Worm (Caenorhabditis elegans) whole organism, L4 larva: ENCODE measurements around the gene tbc-13.
A peak's percentile ranks its signal among the peaks of the same experiment; 100 is the strongest.

Experiments used
- D1046.2 ChIP-seq: fragments of 200-800 bp; sonication (Bioruptor generic); IDR thresholded peaks from 2 replicates; pipeline ENCODE4 v1.3.6; 2022; ENCODE audit warnings: missing genetic modification characterization, missing compliant biosample characterization
- F26F4.8 ChIP-seq: fragments of 200-800 bp; sonication (Bioruptor generic); conservative IDR thresholded peaks from 2 replicates; pipeline ENCODE4 v1.3.6; 2022; ENCODE audit warnings: missing genetic modification characterization, missing compliant biosample characterization
- R02D3.7 ChIP-seq: fragments of 150-350 bp; sonication (generic microtip); optimal IDR thresholded peaks from 3 replicates; lab custom pipeline; 2014; ENCODE audit warnings: missing biosample characterization, missing genetic modification characterization
- T20F7.1 ChIP-seq: fragments of 200-800 bp; sonication (Bioruptor generic); optimal IDR thresholded peaks from 2 replicates; lab custom pipeline; 2018; ENCODE audit warnings: mild to moderate bottlenecking, missing genetic modification characterization, missing compliant biosample characterization
- Y105C5A.15 ChIP-seq: fragments of 200-800 bp; sonication (Bioruptor generic); IDR thresholded peaks from 2 replicates; pipeline ENCODE4 v1.3.6; 2022; ENCODE audit warnings: missing genetic modification characterization, missing compliant biosample characterization
- aha-1 ChIP-seq: fragments of 150-350 bp; peaks from one replicate; lab custom pipeline; 2014; ENCODE audit warnings: missing biosample characterization, missing genetic modification characterization
- ama-1 ChIP-seq: fragments of 150-350 bp; optimal IDR thresholded peaks from 2 replicates; lab custom pipeline; 2014; ENCODE audit warnings: inconsistent platforms, mixed read lengths
- ceh-28 ChIP-seq: fragments of 150-350 bp; optimal IDR thresholded peaks from 2 replicates; lab custom pipeline; 2014; ENCODE audit warnings: missing biosample characterization, missing genetic modification reagents, missing genetic modification characterization
- ceh-32 ChIP-seq: sonication (generic microtip); optimal IDR thresholded peaks from 2 replicates; lab custom pipeline; 2016; ENCODE audit warnings: mild to moderate bottlenecking, missing genetic modification characterization, missing compliant biosample characterization; ENCODE audit not compliant: poor library complexity
- ceh-62 ChIP-seq: sonication (generic microtip); optimal IDR thresholded peaks from 2 replicates; lab custom pipeline; 2017; ENCODE audit warnings: missing biosample characterization, missing genetic modification characterization
- ces-1 ChIP-seq: fragments of 150-350 bp; sonication (generic microtip); optimal IDR thresholded peaks from 4 replicates; lab custom pipeline; 2014; ENCODE audit warnings: missing biosample characterization, missing genetic modification reagents, missing genetic modification characterization
- ctbp-1 ChIP-seq: fragments of 200-800 bp; sonication (Bioruptor generic); IDR thresholded peaks from 2 replicates; pipeline ENCODE4 v1.3.6; 2022; ENCODE audit warnings: missing genetic modification reagents, missing genetic modification characterization, missing compliant biosample characterization
- daf-12 ChIP-seq: fragments of 150-350 bp; optimal IDR thresholded peaks from 2 replicates; lab custom pipeline; 2014; ENCODE audit warnings: missing biosample characterization, missing genetic modification reagents, missing genetic modification characterization
- daf-16 ChIP-seq, 3 experiments: sonication (generic microtip); optimal IDR thresholded peaks; 2 replicates each; lab custom pipeline; 2016 to 2017; ENCODE audit warnings: missing genetic modification characterization in 3 of 3, missing genetic modification reagents in 3 of 3, mild to moderate bottlenecking in 2 of 3, missing compliant biosample characterization in 2 of 3, missing biosample characterization in 1 of 3, moderate library complexity in 1 of 3
- daf-8 ChIP-seq: fragments of 200-800 bp; sonication (Bioruptor generic); IDR thresholded peaks from 2 replicates; pipeline ENCODE4 v1.3.6; 2022; ENCODE audit warnings: missing genetic modification characterization, missing compliant biosample characterization
- dmd-9 ChIP-seq: fragments of 200-800 bp; sonication (Bioruptor generic); IDR thresholded peaks from 2 replicates; pipeline ENCODE4 v1.3.6; 2022; ENCODE audit warnings: missing genetic modification reagents, missing genetic modification characterization, missing compliant biosample characterization
- dpl-1 ChIP-seq: fragments of 150-350 bp; optimal IDR thresholded peaks from 2 replicates; lab custom pipeline; 2014; ENCODE audit warnings: missing biosample characterization, missing genetic modification reagents, missing genetic modification characterization
- hif-1 ChIP-seq, 2 experiments: sonication (generic microtip); optimal IDR thresholded peaks; 2 replicates each; lab custom pipeline; 2016 to 2017; ENCODE audit warnings: missing compliant biosample characterization in 2 of 2, missing genetic modification characterization in 2 of 2, missing genetic modification reagents in 2 of 2, missing genotype in 2 of 2, mild to moderate bottlenecking in 1 of 2
- hlh-11 ChIP-seq: fragments of 200-800 bp; sonication (Bioruptor generic); optimal IDR thresholded peaks from 2 replicates; lab custom pipeline; 2018; ENCODE audit warnings: mild to moderate bottlenecking, missing genetic modification characterization, missing compliant biosample characterization
- hlh-30 ChIP-seq: sonication (generic microtip); optimal IDR thresholded peaks from 2 replicates; lab custom pipeline; 2017; ENCODE audit warnings: antibody characterized with exemption, mild to moderate bottlenecking, missing genetic modification characterization, missing compliant biosample characterization; ENCODE audit not compliant: insufficient read depth
- hmg-1.1 ChIP-seq: fragments of 200-800 bp; sonication (Bioruptor generic); IDR thresholded peaks from 2 replicates; pipeline ENCODE4 v1.3.6; 2022; ENCODE audit warnings: missing genetic modification reagents, missing genetic modification characterization, missing compliant biosample characterization
- jun-1 ChIP-seq: fragments of 150-350 bp; optimal IDR thresholded peaks from 2 replicates; lab custom pipeline; 2014; ENCODE audit warnings: missing biosample characterization, missing genetic modification reagents, missing genetic modification characterization
- lim-7 ChIP-seq: fragments of 200-800 bp; sonication (Bioruptor generic); IDR thresholded peaks from 2 replicates; pipeline ENCODE4 v1.3.6; 2022; ENCODE audit warnings: missing genetic modification characterization, missing compliant biosample characterization
- lin-1 ChIP-seq: fragments of 200-800 bp; sonication (Bioruptor generic); IDR thresholded peaks from 2 replicates; pipeline ENCODE4 v1.3.6; 2022; ENCODE audit warnings: missing genetic modification reagents, missing genetic modification characterization, missing compliant biosample characterization
- lin-38 ChIP-seq: fragments of 200-800 bp; sonication (Bioruptor generic); IDR thresholded peaks from 2 replicates; pipeline ENCODE4 v1.3.6; 2022; ENCODE audit warnings: missing genetic modification reagents, missing genetic modification characterization, missing compliant biosample characterization
- lin-39 ChIP-seq: fragments of 150-350 bp; optimal IDR thresholded peaks from 2 replicates; lab custom pipeline; 2014; ENCODE audit warnings: missing biosample characterization, missing genetic modification reagents, missing genetic modification characterization
- lsy-2 ChIP-seq, 2 experiments: fragments of 150-350 bp in 1 of 2; sonication (generic microtip) in 1 of 2; optimal IDR thresholded peaks; 2 replicates each; lab custom pipeline; 2014 to 2017; ENCODE audit warnings: missing biosample characterization in 2 of 2, missing genetic modification characterization in 2 of 2
- madf-5 ChIP-seq, 2 experiments: fragments of 200-800 bp; sonication (Bioruptor generic); IDR thresholded peaks; 2 replicates each; pipeline ENCODE4 v1.3.6; 2022; ENCODE audit warnings: missing compliant biosample characterization in 2 of 2, missing genetic modification characterization in 2 of 2
- mes-2 ChIP-seq: sonication (generic microtip); optimal IDR thresholded peaks from 2 replicates; lab custom pipeline; 2016; ENCODE audit warnings: missing genotype, mild to moderate bottlenecking, missing genetic modification characterization, missing compliant biosample characterization; ENCODE audit not compliant: poor library complexity, severe bottlenecking
- mxl-2 ChIP-seq: fragments of 200-800 bp; sonication (Bioruptor generic); conservative IDR thresholded peaks from 2 replicates; pipeline ENCODE4 v1.3.6; 2022; ENCODE audit warnings: missing genetic modification reagents, missing genetic modification characterization, missing compliant biosample characterization
- mxl-3 ChIP-seq: fragments of 200-800 bp; sonication (Bioruptor generic); optimal IDR thresholded peaks from 2 replicates; lab custom pipeline; 2018; ENCODE audit warnings: mild to moderate bottlenecking, missing genetic modification characterization, missing compliant biosample characterization
- nhr-10 ChIP-seq: fragments of 150-350 bp; optimal IDR thresholded peaks from 2 replicates; lab custom pipeline; 2014; ENCODE audit warnings: missing biosample characterization, missing genetic modification characterization
- nhr-41 ChIP-seq: fragments of 200-800 bp; sonication (Bioruptor generic); IDR thresholded peaks from 2 replicates; pipeline ENCODE4 v1.3.6; 2022; ENCODE audit warnings: missing genetic modification reagents, missing genetic modification characterization, missing compliant biosample characterization
- nhr-42 ChIP-seq: fragments of 200-800 bp; sonication (Bioruptor generic); IDR thresholded peaks from 2 replicates; pipeline ENCODE4 v1.3.6; 2022; ENCODE audit warnings: missing genetic modification characterization, missing compliant biosample characterization
- nhr-48 ChIP-seq: sonication (generic microtip); optimal IDR thresholded peaks from 2 replicates; lab custom pipeline; 2016; ENCODE audit warnings: mild to moderate bottlenecking, missing genetic modification characterization, missing compliant biosample characterization
- nhr-6 ChIP-seq: fragments of 150-350 bp; optimal IDR thresholded peaks from 2 replicates; lab custom pipeline; 2014; ENCODE audit warnings: missing biosample characterization, missing genetic modification characterization
- pha-4 ChIP-seq, 2 experiments: fragments of 150-350 bp in 1 of 2; fragments of 200-800 bp in 1 of 2; sonication (Bioruptor generic) in 1 of 2; IDR thresholded peaks in 1 of 2; optimal IDR thresholded peaks in 1 of 2; 2 replicates each; pipeline versions ENCODE4 v1.3.6 to Lab custom; 2014 to 2022; ENCODE audit warnings: missing genetic modification characterization in 2 of 2, missing genetic modification reagents in 2 of 2, missing biosample characterization in 1 of 2, missing compliant biosample characterization in 1 of 2
- php-3 ChIP-seq: fragments of 200-800 bp; sonication (Bioruptor generic); IDR thresholded peaks from 2 replicates; pipeline ENCODE4 v1.3.6; 2022; ENCODE audit warnings: missing genetic modification reagents, missing genetic modification characterization, missing compliant biosample characterization
- rbr-2 ChIP-seq: sonication (generic microtip); optimal IDR thresholded peaks from 2 replicates; lab custom pipeline; 2016; ENCODE audit warnings: missing genotype, missing genetic modification characterization, missing compliant biosample characterization
- skn-1 ChIP-seq: fragments of 150-350 bp; optimal IDR thresholded peaks from 2 replicates; lab custom pipeline; 2014; ENCODE audit warnings: missing biosample characterization, missing genetic modification characterization
- snpc-1.2 ChIP-seq: fragments of 200-800 bp; sonication (Bioruptor generic); IDR thresholded peaks from 2 replicates; pipeline ENCODE4 v1.3.6; 2022; ENCODE audit warnings: missing genetic modification reagents, missing genetic modification characterization, missing compliant biosample characterization
- spr-1 ChIP-seq: sonication (generic microtip); optimal IDR thresholded peaks from 2 replicates; lab custom pipeline; 2016; ENCODE audit warnings: mild to moderate bottlenecking, missing genetic modification characterization, missing compliant biosample characterization
- tra-1 ChIP-seq: fragments of 200-800 bp; sonication (Bioruptor generic); IDR thresholded peaks from 2 replicates; pipeline ENCODE4 v1.3.6; 2022; ENCODE audit warnings: missing genetic modification reagents, missing genetic modification characterization, missing compliant biosample characterization
- unc-130 ChIP-seq: sonication (generic microtip); optimal IDR thresholded peaks from 2 replicates; lab custom pipeline; 2016; ENCODE audit warnings: missing genetic modification reagents, missing genetic modification characterization, missing compliant biosample characterization
- unc-62 ChIP-seq, 3 experiments: fragments of 150-350 bp in 1 of 3; sonication (generic microtip); optimal IDR thresholded peaks in 2 of 3; peaks in 1 of 3; 1 replicate in 1 of 3; 2 replicates in 2 of 3; lab custom pipeline; 2014 to 2017; ENCODE audit warnings: missing biosample characterization in 3 of 3, missing genetic modification characterization in 3 of 3, missing genetic modification reagents in 3 of 3, missing genotype in 1 of 3
- zag-1 ChIP-seq: fragments of 150-350 bp; optimal IDR thresholded peaks from 2 replicates; lab custom pipeline; 2014; ENCODE audit warnings: missing biosample characterization, missing genetic modification characterization
- zfp-2 ChIP-seq: sonication (generic microtip); optimal IDR thresholded peaks from 2 replicates; lab custom pipeline; 2016; ENCODE audit warnings: mild to moderate bottlenecking, missing genetic modification characterization, missing compliant biosample characterization
- zip-2 ChIP-seq: fragments of 150-350 bp; optimal IDR thresholded peaks from 2 replicates; lab custom pipeline; 2014; ENCODE audit warnings: missing biosample characterization, missing genetic modification characterization

Gene tbc-13

DNA sequence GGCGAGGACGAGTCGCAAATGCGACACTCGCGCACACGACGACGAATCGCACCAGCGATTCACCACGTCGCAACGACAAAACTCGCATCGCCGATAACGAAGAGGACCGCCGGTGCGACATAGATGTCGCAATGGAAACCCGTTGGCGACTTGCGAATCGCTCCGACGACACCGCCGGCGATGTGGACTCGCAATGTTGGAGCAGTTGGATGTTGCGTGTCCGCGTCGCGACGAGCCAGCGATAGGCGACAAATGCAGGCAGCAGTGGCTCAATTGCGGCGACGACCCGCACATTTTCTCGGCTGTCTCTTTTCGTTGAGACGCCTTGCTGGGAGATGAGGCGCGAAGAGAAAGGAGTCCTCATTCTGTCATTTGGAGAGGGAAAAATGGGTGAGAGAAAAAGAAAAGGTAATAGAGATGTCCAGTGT, 32.7 kb upstream of the tbc-13 start (continued):
- TF ChIP-seq R02D3.7 (tag; lab: Kevin White, UChicago) (no peak), dpl-1 (GFP tag; lab: Kevin White, UChicago) (no peak), zfp-2 (no peak), nhr-42 (GFP tag; lab: Robert Waterston, UW) (no peak), spr-1 (tag; lab: Kevin White, UChicago) (no peak), jun-1 (tag; lab: Kevin White, UChicago) (no peak), zag-1 (tag; lab: Kevin White, UChicago) (no peak), rbr-2 (tag; lab: Kevin White, UChicago) (peak; percentile 70), hif-1 (tag; optimal IDR thresholded peaks at IDR 0.05; lab: Kevin White, UChicago) (peak in 1 of 2 experiments; percentile 67), T20F7.1 (no peak), ceh-62 (tag; lab: Kevin White, UChicago) (no peak), zip-2 (tag; lab: Kevin White, UChicago) (no peak), lin-1 (GFP tag; lab: Robert Waterston, UW) (no peak), nhr-48 (tag; lab: Kevin White, UChicago) (no peak), mxl-2 (GFP tag; lab: Robert Waterston, UW) (no peak), madf-5 (GFP tag; IDR thresholded peaks at IDR 0.05; lab: Robert Waterston, UW) (no peak), unc-62 (GFP tag; optimal IDR thresholded peaks at IDR 0.05 in 1 of 2; lab: Kevin White, UChicago) (peak in 1 of 2 experiments; percentile 15), unc-62 (tag; optimal IDR thresholded peaks at IDR 0.05; lab: Kevin White, UChicago) (no peak), hmg-1.1 (GFP tag; lab: Robert Waterston, UW) (peak; percentile 58; the same call in 1 of the 2 replicates), php-3 (GFP tag; lab: Robert Waterston, UW) (0 out of 2 replicates have a peak, but pooled peaks have one; percentile 8), lim-7 (no peak), ctbp-1 (GFP tag; lab: Robert Waterston, UW) (peak; percentile 66), daf-12 (tag; lab: Kevin White, UChicago) (no peak), tra-1 (GFP tag; lab: Robert Waterston, UW) (0 out of 2 replicates have a peak, but pooled peaks have one; percentile 57), ceh-32 (no peak)
- TF ChIP-seq, all 104 proteins: peak for 32

DNA sequence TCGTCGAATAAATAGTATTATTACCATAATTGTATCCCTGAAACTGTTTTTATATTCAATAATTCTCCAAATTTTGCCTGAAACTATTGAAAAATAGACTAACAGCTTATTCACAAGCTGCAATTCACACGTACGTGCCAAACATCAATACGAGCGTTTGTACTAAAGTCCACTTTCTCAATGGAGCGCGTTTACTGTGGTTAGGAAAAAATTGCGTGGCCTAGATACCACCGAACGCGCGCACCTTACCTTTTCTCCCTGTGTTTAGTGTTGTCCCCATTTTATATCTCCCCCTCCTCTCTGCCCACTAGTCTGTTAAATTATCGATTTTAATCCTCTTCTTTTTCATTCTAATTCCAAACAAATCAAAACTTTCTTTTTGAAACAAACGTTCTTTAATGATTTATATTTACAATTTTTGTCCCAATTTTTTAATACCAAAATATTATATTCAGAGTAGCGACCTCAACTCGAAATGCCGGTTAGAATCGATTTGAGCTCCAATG, 30.5 kb upstream of the tbc-13 start, which contains the start of the genes T18D3.9 and T18D3.1:
Gene T18D3.9, minus strand, starts transcription at position 168 of the 506 bp plus-strand sequence.
Gene T18D3.1, plus strand, starts transcription at position 456 of the 506 bp plus-strand sequence.
- TF ChIP-seq unc-130: no peak
- no peak for TF ChIP-seq daf-8 (GFP tag; lab: Robert Waterston, UW)
- peak; percentile 34 for TF ChIP-seq hlh-30 (tag; lab: Kevin White, UChicago)
- TF ChIP-seq F26F4.8 (GFP tag; lab: Robert Waterston, UW): no peak
- no peak for TF ChIP-seq dmd-9 (GFP tag; lab: Robert Waterston, UW)
- peak; percentile 84 to 100 for TF ChIP-seq hif-1 (tag; optimal IDR thresholded peaks at IDR 0.05; lab: Kevin White, UChicago)
- TF ChIP-seq lin-39 (tag; lab: Kevin White, UChicago): no peak
- peak in 1 of 2 experiments; percentile 68 for TF ChIP-seq lsy-2 (tag; optimal IDR thresholded peaks at IDR 0.05; lab: Kevin White, UChicago)
- TF ChIP-seq ama-1: peak; percentile 17
- 0 out of 2 replicates have a peak, but pooled peaks have one; percentile 11 for TF ChIP-seq php-3 (GFP tag; lab: Robert Waterston, UW)
- peak; percentile 14 for TF ChIP-seq nhr-6 (tag; lab: Kevin White, UChicago)
- peak; percentile 32 for TF ChIP-seq hlh-11 (tag; lab: Kevin White, UChicago)
- no peak for TF ChIP-seq Y105C5A.15
- TF ChIP-seq daf-16 (GFP tag; optimal IDR thresholded peaks at IDR 0.05; lab: Kevin White, UChicago): no peak
- TF ChIP-seq daf-16 (tag; optimal IDR thresholded peaks at IDR 0.05; lab: Kevin White, UChicago): peak; percentile 22
- peak; percentile 72 for TF ChIP-seq mes-2
- no peak for TF ChIP-seq snpc-1.2 (GFP tag; lab: Robert Waterston, UW)
- TF ChIP-seq skn-1 (tag; lab: Kevin White, UChicago): no peak
- TF ChIP-seq nhr-10 (tag; lab: Kevin White, UChicago): no peak
- TF ChIP-seq ces-1 (GFP tag; lab: Kevin White, UChicago): no peak
- TF ChIP-seq aha-1: peak; percentile 100
- no peak for TF ChIP-seq nhr-42 (GFP tag; lab: Robert Waterston, UW)
- TF ChIP-seq ceh-28 (tag; lab: Kevin White, UChicago): peak; percentile 14
- no peak for TF ChIP-seq pha-4 (GFP tag; IDR thresholded peaks at IDR 0.05; lab: Robert Waterston, UW)
- peak; percentile 45 for TF ChIP-seq pha-4 (tag; optimal IDR thresholded peaks at IDR 0.05; lab: Kevin White, UChicago)
- peak; percentile 22 for TF ChIP-seq mxl-3 (GFP tag; lab: Kevin White, UChicago)
- no peak for TF ChIP-seq D1046.2
- no peak for TF ChIP-seq T20F7.1
- no peak for TF ChIP-seq nhr-41 (GFP tag; lab: Robert Waterston, UW)
- peak; percentile 89 for TF ChIP-seq lin-38 (GFP tag; lab: Robert Waterston, UW)
